Worm (Caenorhabditis elegans): ENCODE data around the gene cyp-25A4.
"Not testable (repeated sequence)": the region's sequence is repeated elsewhere in the genome, so short reads cannot be mapped to it uniquely, and the experiment has no call there.

The cyp-25A4 gene

ce11 chrIII:3872978-3873377, 21.1 kb upstream of the cyp-25A4 start:
- TF ChIP-seq dao-5 (tag; optimal IDR thresholded peaks at IDR 0.05), result no peak

ce11 chrIII:3871763-3872486, 20.0 kb upstream of the cyp-25A4 start:
- TF ChIP-seq W03F9.2 (tag; optimal IDR thresholded peaks at IDR 0.05), result no peak
- TF ChIP-seq him-1 (tag; optimal IDR thresholded peaks at IDR 0.05), result no peak
- TF ChIP-seq dao-5 (tag; optimal IDR thresholded peaks at IDR 0.05), result no peak

ce11 chrIII:3869292-3869781, 17.5 kb upstream of the cyp-25A4 start:
- TF ChIP-seq dao-5 (tag; optimal IDR thresholded peaks at IDR 0.05) (peak; percentile 49), W03F9.2 (tag; optimal IDR thresholded peaks at IDR 0.05) (peak; percentile 66), him-1 (tag; optimal IDR thresholded peaks at IDR 0.05) (no peak)

ce11 chrIII:3867937-3868929, 16.4 kb upstream of the cyp-25A4 start:
- TF ChIP-seq dao-5 (tag; optimal IDR thresholded peaks at IDR 0.05) (no peak), him-1 (tag; optimal IDR thresholded peaks at IDR 0.05) (no peak), W03F9.2 (tag; optimal IDR thresholded peaks at IDR 0.05) (no peak)

- TF ChIP-seq dao-5 (tag; optimal IDR thresholded peaks at IDR 0.05) (peak; percentile 95), him-1 (tag; optimal IDR thresholded peaks at IDR 0.05) (peak; percentile 100), W03F9.2 (tag; optimal IDR thresholded peaks at IDR 0.05) (peak; percentile 99)
These were observed 15.6 kb upstream of the cyp-25A4 start, which contains the start of gene rpl-3 for ce11 chrIII:3867378-3867904. Gene rpl-3, plus strand, starts transcription at chrIII:3867854.

- no peak for TF ChIP-seq W03F9.2 (tag; optimal IDR thresholded peaks at IDR 0.05)
- no peak for TF ChIP-seq dao-5 (tag; optimal IDR thresholded peaks at IDR 0.05)
These were observed 12.1 kb upstream of the cyp-25A4 start, which contains the start of gene acs-19 for ce11 chrIII:3863814-3864507. Gene acs-19, plus strand, starts transcription at chrIII:3864489.

ce11 chrIII:3862918-3863385, 11.1 kb upstream of the cyp-25A4 start, which contains the start of gene brc-1:
Gene brc-1, minus strand, starts transcription at chrIII:3862968.
- no peak for TF ChIP-seq dao-5 (tag; optimal IDR thresholded peaks at IDR 0.05)
- TF ChIP-seq W03F9.2 (tag; optimal IDR thresholded peaks at IDR 0.05), result peak; percentile 64
- TF ChIP-seq him-1 (tag; optimal IDR thresholded peaks at IDR 0.05), result peak; percentile 83

- not testable (repeated sequence) for TF ChIP-seq W03F9.2, him-1, dao-5 (tag; optimal IDR thresholded peaks at IDR 0.05)
These were observed 7.1 kb downstream of the cyp-25A4 start, which contains the start of gene maph-1.3 for ce11 chrIII:3844746-3845145. Gene maph-1.3, plus strand, starts transcription at chrIII:3844893.

- TF ChIP-seq dao-5, W03F9.2, him-1 (tag; optimal IDR thresholded peaks at IDR 0.05): not testable (repeated sequence)
These were observed 8.4 kb downstream of the cyp-25A4 start, which contains the start of gene C36A4.4 for ce11 chrIII:3843514-3843913. Gene C36A4.4, minus strand, starts transcription at chrIII:3843614.

- TF ChIP-seq dao-5, him-1, W03F9.2 (tag; optimal IDR thresholded peaks at IDR 0.05): not testable (repeated sequence)
These were observed 11.6 kb downstream of the cyp-25A4 start, which contains the start of gene C36A4.11 for ce11 chrIII:3840279-3840678. Gene C36A4.11, plus strand, starts transcription at chrIII:3840579.

ce11 chrIII:3839635-3840034, 12.2 kb downstream of the cyp-25A4 start, which contains the start of gene cyp-25A3:
Gene cyp-25A3, minus strand, starts transcription at chrIII:3839735.
- TF ChIP-seq W03F9.2 (tag; optimal IDR thresholded peaks at IDR 0.05) (no peak), dao-5 (tag; optimal IDR thresholded peaks at IDR 0.05) (no peak), him-1 (tag; optimal IDR thresholded peaks at IDR 0.05) (no peak)

- no peak for TF ChIP-seq him-1 (tag; optimal IDR thresholded peaks at IDR 0.05)
- no peak for TF ChIP-seq dao-5 (tag; optimal IDR thresholded peaks at IDR 0.05)
- no peak for TF ChIP-seq W03F9.2 (tag; optimal IDR thresholded peaks at IDR 0.05)
These were observed 17.0 kb downstream of the cyp-25A4 start, which contains the start of gene cyp-25A2 for ce11 chrIII:3834800-3835271. Gene cyp-25A2, plus strand, starts transcription at chrIII:3835221.
